Fruit fly (Drosophila melanogaster) whole organism, embryonic: ENCODE data around the gene Argp.

Source experiments
- Adf1 ChIP-seq: fragments of 200-800 bp; sonication (Bioruptor generic); IDR thresholded peaks from 2 replicates; pipeline ENCODE4 v1.3.6; 2022; ENCODE audit warnings: missing biosample characterization, missing genetic modification characterization
- CG10209 ChIP-seq: fragments of 200-800 bp; sonication (Bioruptor generic); optimal IDR thresholded peaks from 3 replicates; lab custom pipeline; 2017; ENCODE audit warnings: missing biosample characterization, mild to moderate bottlenecking, missing genetic modification characterization, missing genetic modification reagents
- CG1024 ChIP-seq: fragments of 200-800 bp; sonication (Bioruptor generic); IDR thresholded peaks from 2 replicates; pipeline ENCODE4 v1.3.6; 2022; ENCODE audit warnings: missing biosample characterization, missing genetic modification characterization
- CG10543 ChIP-seq: fragments of 200-800 bp; sonication (Bioruptor generic); optimal IDR thresholded peaks from 3 replicates; lab custom pipeline; 2017; ENCODE audit warnings: missing biosample characterization, mild to moderate bottlenecking, missing genetic modification characterization, moderate library complexity
- CG10654 ChIP-seq: fragments of 200-800 bp; sonication (Bioruptor generic); optimal IDR thresholded peaks from 2 replicates; lab custom pipeline; 2016; ENCODE audit warnings: missing biosample characterization, missing genetic modification characterization
- CG11504 ChIP-seq: fragments of 200-800 bp; sonication (Bioruptor generic); optimal IDR thresholded peaks from 3 replicates; lab custom pipeline; 2019; ENCODE audit warnings: missing biosample characterization, mild to moderate bottlenecking, missing genetic modification characterization, moderate library complexity
- CG13894 ChIP-seq: fragments of 200-800 bp; sonication (Bioruptor generic); optimal IDR thresholded peaks from 3 replicates; lab custom pipeline; 2018; ENCODE audit warnings: missing biosample characterization, mild to moderate bottlenecking, missing genetic modification characterization, moderate library complexity
- CG14014 ChIP-seq: fragments of 200-800 bp; sonication (Bioruptor generic); IDR thresholded peaks from 2 replicates; pipeline ENCODE4 v1.3.6; 2022; ENCODE audit warnings: missing biosample characterization, missing genetic modification characterization
- CG15011 ChIP-seq: fragments of 200-800 bp; sonication (Bioruptor generic); optimal IDR thresholded peaks from 3 replicates; lab custom pipeline; 2018; ENCODE audit warnings: missing biosample characterization, mild to moderate bottlenecking, missing genetic modification characterization
- CG15269 ChIP-seq: fragments of 200-800 bp; sonication (Bioruptor generic); optimal IDR thresholded peaks from 2 replicates; lab custom pipeline; 2018; ENCODE audit warnings: missing biosample characterization, mild to moderate bottlenecking, missing genetic modification characterization, moderate library complexity
- CG15696 ChIP-seq: fragments of 200-800 bp; sonication (Bioruptor generic); optimal IDR thresholded peaks from 2 replicates; lab custom pipeline; 2019; ENCODE audit warnings: missing biosample characterization, mild to moderate bottlenecking, missing genetic modification characterization, moderate library complexity
- CG1603 ChIP-seq: fragments of 200-800 bp; sonication (Bioruptor generic); optimal IDR thresholded peaks from 2 replicates; lab custom pipeline; 2019; ENCODE audit warnings: missing biosample characterization, mild to moderate bottlenecking, missing genetic modification characterization, moderate library complexity
- CG17385 ChIP-seq: fragments of 200-800 bp; sonication (Bioruptor generic); optimal IDR thresholded peaks from 3 replicates; lab custom pipeline; 2018; ENCODE audit warnings: missing biosample characterization, mild to moderate bottlenecking, missing genetic modification characterization
- CG17829 ChIP-seq: fragments of 200-800 bp; optimal IDR thresholded peaks from 2 replicates; lab custom pipeline; 2019; ENCODE audit warnings: missing biosample characterization, mild to moderate bottlenecking, missing genetic modification characterization, moderate library complexity
- CG3163 ChIP-seq: fragments of 200-800 bp; sonication (Bioruptor generic); optimal IDR thresholded peaks from 3 replicates; lab custom pipeline; 2016; ENCODE audit warnings: missing biosample characterization, missing genetic modification characterization
- CG34224 ChIP-seq: fragments of 200-800 bp; sonication (Bioruptor generic); IDR thresholded peaks from 3 replicates; pipeline ENCODE4 v1.3.6; 2022; ENCODE audit warnings: missing biosample characterization, missing genetic modification characterization; ENCODE audit not compliant: partially characterized antibody
- CG34422 ChIP-seq: fragments of 200-800 bp; sonication (Bioruptor generic); IDR thresholded peaks from 3 replicates; pipeline ENCODE4 v1.3.6; 2022; ENCODE audit warnings: missing biosample characterization, missing genetic modification characterization
- CG4360 ChIP-seq: fragments of 200-800 bp; sonication (Bioruptor generic); IDR thresholded peaks from 2 replicates; pipeline ENCODE4 v1.3.6; 2022; ENCODE audit warnings: missing biosample characterization, missing genetic modification characterization
- Dad ChIP-seq: fragments of 200-800 bp; sonication (Bioruptor generic); optimal IDR thresholded peaks from 3 replicates; lab custom pipeline; 2016; ENCODE audit warnings: missing biosample characterization, missing genetic modification characterization
- Deaf1 ChIP-seq: fragments of 200-800 bp; optimal IDR thresholded peaks from 3 replicates; lab custom pipeline; 2019; ENCODE audit warnings: missing biosample characterization, mild to moderate bottlenecking, missing genetic modification characterization, moderate library complexity
- Dek ChIP-seq: fragments of 200-800 bp; sonication (Bioruptor generic); optimal IDR thresholded peaks from 3 replicates; lab custom pipeline; 2019; ENCODE audit warnings: missing biosample characterization, mild to moderate bottlenecking, missing genetic modification characterization, moderate library complexity
- Dref ChIP-seq: fragments of 200-800 bp; sonication (Bioruptor generic); IDR thresholded peaks from 2 replicates; pipeline ENCODE4 v1.3.6; 2022; ENCODE audit warnings: missing biosample characterization, missing genetic modification characterization
- E2f2 ChIP-seq: fragments of 200-800 bp; sonication (Bioruptor generic); IDR thresholded peaks from 2 replicates; pipeline ENCODE4 v1.3.6; 2022; ENCODE audit warnings: missing biosample characterization, missing genetic modification characterization
- HLH3B ChIP-seq: fragments of 200-800 bp; sonication (Bioruptor generic); IDR thresholded peaks from 2 replicates; pipeline ENCODE4 v1.3.6; 2022; ENCODE audit warnings: missing biosample characterization, missing genetic modification characterization
- Nf-YB ChIP-seq: fragments of 200-800 bp; sonication (Bioruptor generic); optimal IDR thresholded peaks from 3 replicates; lab custom pipeline; 2019; ENCODE audit warnings: missing biosample characterization, mild to moderate bottlenecking, missing genetic modification characterization, moderate library complexity
- abd-A ChIP-seq: fragments of 200-800 bp; sonication (Bioruptor generic); optimal IDR thresholded peaks from 3 replicates; lab custom pipeline; 2019; ENCODE audit warnings: missing biosample characterization, mild to moderate bottlenecking, missing genetic modification characterization, moderate library complexity
- amos ChIP-seq: fragments of 200-800 bp; sonication (Bioruptor generic); IDR thresholded peaks from 2 replicates; pipeline ENCODE4 v1.3.6; 2022; ENCODE audit warnings: missing biosample characterization, missing genetic modification characterization; ENCODE audit not compliant: partially characterized antibody
- bowl ChIP-seq: fragments of 200-800 bp; sonication (Bioruptor generic); IDR thresholded peaks from 2 replicates; pipeline ENCODE4 v1.3.6; 2022; ENCODE audit warnings: missing biosample characterization, missing genetic modification characterization
- cg ChIP-seq: fragments of 200-800 bp; sonication (Bioruptor generic); optimal IDR thresholded peaks from 3 replicates; lab custom pipeline; 2019; ENCODE audit warnings: missing biosample characterization, mild to moderate bottlenecking, missing genetic modification characterization, moderate library complexity
- chm ChIP-seq: fragments of 200-800 bp; sonication (Bioruptor generic); IDR thresholded peaks from 2 replicates; pipeline ENCODE4 v1.3.6; 2022; ENCODE audit warnings: missing biosample characterization, missing genetic modification characterization
- cwo ChIP-seq: fragments of 200-800 bp; sonication (Bioruptor generic); optimal IDR thresholded peaks from 3 replicates; lab custom pipeline; 2017; ENCODE audit warnings: missing biosample characterization, missing genetic modification characterization, mild to moderate bottlenecking, moderate library complexity, missing genetic modification reagents
- disco-r ChIP-seq: fragments of 200-800 bp; sonication (Bioruptor generic); optimal IDR thresholded peaks from 2 replicates; lab custom pipeline; 2016; ENCODE audit warnings: missing biosample characterization, missing genetic modification characterization
- dm ChIP-seq: fragments of 200-800 bp; sonication (Bioruptor generic); optimal IDR thresholded peaks from 3 replicates; lab custom pipeline; 2016; ENCODE audit warnings: missing biosample characterization, missing genetic modification characterization
- dpn ChIP-seq, 2 experiments: fragments of 200-800 bp; sonication (Bioruptor generic); optimal IDR thresholded peaks; 3 replicates each; lab custom pipeline; 2016; ENCODE audit warnings: missing biosample characterization in 2 of 2, missing genetic modification characterization in 2 of 2
- hkb ChIP-seq, 2 experiments: fragments of 200-800 bp in 1 of 2; fragments of >200 bp in 1 of 2; sonication (Bioruptor generic) in 1 of 2; IDR thresholded peaks in 1 of 2; optimal IDR thresholded peaks in 1 of 2; 2 replicates each; pipeline versions ENCODE4 v1.3.6 to Lab custom; 2017 to 2022; ENCODE audit warnings: missing biosample characterization in 1 of 2, missing genetic modification characterization in 1 of 2
- mam ChIP-seq: fragments of 200-800 bp; sonication (Bioruptor generic); optimal IDR thresholded peaks from 3 replicates; lab custom pipeline; 2016; ENCODE audit warnings: missing biosample characterization, missing genetic modification characterization
- mld ChIP-seq: fragments of 200-800 bp; sonication (Bioruptor generic); IDR thresholded peaks from 3 replicates; pipeline ENCODE4 v1.3.6; 2022; ENCODE audit warnings: missing biosample characterization, missing genetic modification characterization; ENCODE audit not compliant: partially characterized antibody
- nmo ChIP-seq: fragments of 200-800 bp; sonication (Bioruptor generic); optimal IDR thresholded peaks from 2 replicates; lab custom pipeline; 2018; ENCODE audit warnings: missing biosample characterization, mild to moderate bottlenecking, missing genetic modification characterization, moderate library complexity
- oc ChIP-seq: fragments of 200-800 bp; sonication (Bioruptor generic); optimal IDR thresholded peaks from 2 replicates; lab custom pipeline; 2018; ENCODE audit warnings: missing biosample characterization, mild to moderate bottlenecking, missing genetic modification characterization, moderate library complexity
- odd ChIP-seq: fragments of 200-800 bp; sonication (Bioruptor generic); optimal IDR thresholded peaks from 2 replicates; lab custom pipeline; 2017; ENCODE audit warnings: missing biosample characterization, mild to moderate bottlenecking, missing genetic modification characterization
- pan ChIP-seq, 4 experiments: fragments of >200 bp in 3 of 4; fragments of 200-800 bp in 1 of 4; sonication (Bioruptor generic) in 1 of 4; optimal IDR thresholded peaks in 3 of 4; IDR thresholded peaks in 1 of 4; 2 replicates each; pipeline versions ENCODE4 v1.3.6 to Lab custom; 2017 to 2022; ENCODE audit warnings: missing biosample characterization in 2 of 4, missing genetic modification characterization in 2 of 4, mixed read lengths in 1 of 4
- peb ChIP-seq: fragments of 200-800 bp; sonication (Bioruptor generic); IDR thresholded peaks from 2 replicates; pipeline ENCODE4 v1.3.6; 2022; ENCODE audit warnings: missing biosample characterization, missing genetic modification characterization
- scrt ChIP-seq: fragments of 200-800 bp; sonication (Bioruptor generic); optimal IDR thresholded peaks from 2 replicates; lab custom pipeline; 2018; ENCODE audit warnings: missing biosample characterization, mild to moderate bottlenecking, missing genetic modification characterization, moderate library complexity
- so ChIP-seq: fragments of 200-800 bp; sonication (Bioruptor generic); IDR thresholded peaks from 3 replicates; pipeline ENCODE4 v1.3.6; 2022; ENCODE audit warnings: missing biosample characterization, missing genetic modification characterization
- stc ChIP-seq: fragments of 200-800 bp; sonication (Bioruptor generic); IDR thresholded peaks from 2 replicates; pipeline ENCODE4 v1.3.6; 2022; ENCODE audit warnings: missing biosample characterization, missing genetic modification characterization
- vfl ChIP-seq: fragments of 200-800 bp; sonication (Bioruptor generic); optimal IDR thresholded peaks from 2 replicates; lab custom pipeline; 2016; ENCODE audit warnings: missing biosample characterization, missing genetic modification characterization
- wdn ChIP-seq: fragments of 200-800 bp; sonication (Bioruptor generic); IDR thresholded peaks from 2 replicates; pipeline ENCODE4 v1.3.6; 2022; ENCODE audit warnings: missing biosample characterization, missing genetic modification characterization

Argp gene

dm6 chr3R:13715012-13715673 lies 5.4 kb upstream of the Argp start, which contains the start of gene kmr:
Gene kmr, plus strand, starts transcription at chr3R:13715207.
- TF ChIP-seq stc: peak; percentile 60; the same call in 1 of the 2 replicates
- TF ChIP-seq CG10543: peak; percentile 86
- TF ChIP-seq pan (optimal IDR thresholded peaks at IDR 0.05; lab: Kevin White, UChicago): no peak
- TF ChIP-seq pan (GFP tag; optimal IDR thresholded peaks at IDR 0.05 in 1 of 2, IDR thresholded peaks at IDR 0.05 in 1 of 2): peak in 1 of 2 experiments; percentile 49
- peak; percentile 13 for TF ChIP-seq CG3163 (GFP tag; lab: Kevin White, UChicago)
- no peak for TF ChIP-seq CG10209 (GFP tag; lab: Kevin White, UChicago)
- TF ChIP-seq odd (GFP tag; lab: Kevin White, UChicago): peak; percentile 50
- TF ChIP-seq Dad (GFP tag; lab: Kevin White, UChicago): peak; percentile 48
- peak; percentile 39 for TF ChIP-seq CG1603 (tag; lab: Kevin White, UChicago)
- no peak for TF ChIP-seq CG1024 (GFP tag; lab: Robert Waterston, UW)
- TF ChIP-seq peb (GFP tag; lab: Robert Waterston, UW): no peak
- peak; percentile 56; the same call in 2 of the 3 replicates for TF ChIP-seq CG34224 (GFP tag; lab: Robert Waterston, UW)
- TF ChIP-seq chm: peak; percentile 78
- peak; percentile 88; the same call in 1 of the 3 replicates for TF ChIP-seq so (GFP tag; lab: Robert Waterston, UW)
- TF ChIP-seq CG15696 (tag; lab: Kevin White, UChicago): peak; percentile 18
- peak; percentile 12; the same call in 1 of the 2 replicates for TF ChIP-seq E2f2
- peak; percentile 53 for TF ChIP-seq cwo
- no peak for TF ChIP-seq Dref
- peak; percentile 32; the same call in 1 of the 2 replicates for TF ChIP-seq wdn
- peak; percentile 76 for TF ChIP-seq abd-A
- no peak for TF ChIP-seq CG15011 (GFP tag; lab: Kevin White, UChicago)
- peak; percentile 41 for TF ChIP-seq CG17829 (tag; lab: Kevin White, UChicago)
- peak; percentile 55; the same call in 1 of the 2 replicates for TF ChIP-seq bowl (GFP tag; lab: Robert Waterston, UW)
- TF ChIP-seq hkb (optimal IDR thresholded peaks at IDR 0.05; lab: Kevin White, UChicago): no peak
- TF ChIP-seq hkb (GFP tag; IDR thresholded peaks at IDR 0.05; lab: Robert Waterston, UW): peak; percentile 75
- TF ChIP-seq CG17385 (GFP tag; lab: Kevin White, UChicago): peak; percentile 21
- TF ChIP-seq Nf-YB: peak; percentile 20
- TF ChIP-seq disco-r: peak; percentile 3
- peak; percentile 62 for TF ChIP-seq Deaf1
- peak; percentile 9 for TF ChIP-seq vfl (GFP tag; lab: Kevin White, UChicago)
- TF ChIP-seq CG34422 (GFP tag; lab: Robert Waterston, UW): peak; percentile 64; the same call in 1 of the 3 replicates
- TF ChIP-seq HLH3B: peak; percentile 41; the same call in 1 of the 2 replicates
- TF ChIP-seq amos (GFP tag; lab: Robert Waterston, UW): peak; percentile 43; the same call in 1 of the 2 replicates
- peak; percentile 45 for TF ChIP-seq CG15269 (tag; lab: Kevin White, UChicago)
- peak; percentile 5 for TF ChIP-seq Dek (tag; lab: Kevin White, UChicago)
- peak; percentile 67 for TF ChIP-seq Adf1 (GFP tag; lab: Robert Waterston, UW)
- TF ChIP-seq CG11504 (tag; lab: Kevin White, UChicago): peak; percentile 100
- TF ChIP-seq dm: peak; percentile 38
- TF ChIP-seq nmo (GFP tag; lab: Kevin White, UChicago): peak; percentile 23
- 0 out of 3 replicates have a peak, but pooled peaks have one; percentile 24 for TF ChIP-seq mld
- peak; percentile 39 for TF ChIP-seq scrt (GFP tag; lab: Kevin White, UChicago)
- TF ChIP-seq CG10654 (GFP tag; lab: Kevin White, UChicago): no peak
- no peak for TF ChIP-seq mam
- peak; percentile 9 to 15 for TF ChIP-seq dpn (GFP tag; optimal IDR thresholded peaks at IDR 0.05; lab: Kevin White, UChicago)
- peak; percentile 97 for TF ChIP-seq CG4360 (GFP tag; lab: Robert Waterston, UW)
- TF ChIP-seq oc (tag; lab: Kevin White, UChicago): peak; percentile 12
- TF ChIP-seq CG13894: peak; percentile 62
- peak; percentile 48; the same call in 1 of the 2 replicates for TF ChIP-seq CG14014 (GFP tag; lab: Robert Waterston, UW)
- peak; percentile 65 for TF ChIP-seq cg
